Fruit fly (Drosophila melanogaster) whole organism, embryonic: ENCODE results near the gene Eig71Eg.
A peak's percentile ranks its signal among the peaks of the same experiment; 100 is the strongest.

Experiments
- ATbp ChIP-seq: fragments of 200-800 bp; sonication (Bioruptor generic); optimal IDR thresholded peaks from 2 replicates; lab custom pipeline; 2017; ENCODE audit warnings: missing biosample characterization, mild to moderate bottlenecking, missing genetic modification characterization, missing genetic modification reagents
- CG10147 ChIP-seq: fragments of 200-800 bp; sonication (Bioruptor generic); optimal IDR thresholded peaks from 2 replicates; lab custom pipeline; 2019; ENCODE audit warnings: missing biosample characterization, mild to moderate bottlenecking, missing genetic modification characterization, moderate library complexity
- CG10209 ChIP-seq: fragments of 200-800 bp; sonication (Bioruptor generic); optimal IDR thresholded peaks from 3 replicates; lab custom pipeline; 2017; ENCODE audit warnings: missing biosample characterization, mild to moderate bottlenecking, missing genetic modification characterization, missing genetic modification reagents
- CG10431 ChIP-seq: fragments of 200-800 bp; sonication (Bioruptor generic); optimal IDR thresholded peaks from 3 replicates; lab custom pipeline; 2018; ENCODE audit warnings: missing biosample characterization, mild to moderate bottlenecking, missing genetic modification characterization
- CG10543 ChIP-seq: fragments of 200-800 bp; sonication (Bioruptor generic); optimal IDR thresholded peaks from 3 replicates; lab custom pipeline; 2017; ENCODE audit warnings: missing biosample characterization, mild to moderate bottlenecking, missing genetic modification characterization, moderate library complexity
- CG11398 ChIP-seq: fragments of 200-800 bp; sonication (Bioruptor generic); optimal IDR thresholded peaks from 2 replicates; lab custom pipeline; 2016; ENCODE audit warnings: missing biosample characterization, missing genetic modification characterization
- CG13624 ChIP-seq: fragments of 200-800 bp; sonication (Bioruptor generic); optimal IDR thresholded peaks from 2 replicates; lab custom pipeline; 2016; ENCODE audit warnings: missing biosample characterization, missing genetic modification characterization
- CG14965 ChIP-seq: fragments of 200-800 bp; sonication (Bioruptor generic); optimal IDR thresholded peaks from 2 replicates; lab custom pipeline; 2016; ENCODE audit warnings: missing biosample characterization, missing genetic modification characterization, borderline replicate concordance
- CG15011 ChIP-seq: fragments of 200-800 bp; sonication (Bioruptor generic); optimal IDR thresholded peaks from 3 replicates; lab custom pipeline; 2018; ENCODE audit warnings: missing biosample characterization, mild to moderate bottlenecking, missing genetic modification characterization
- CG1603 ChIP-seq: fragments of 200-800 bp; sonication (Bioruptor generic); optimal IDR thresholded peaks from 2 replicates; lab custom pipeline; 2019; ENCODE audit warnings: missing biosample characterization, mild to moderate bottlenecking, missing genetic modification characterization, moderate library complexity
- CG17186 ChIP-seq: fragments of 200-800 bp; sonication (Bioruptor generic); optimal IDR thresholded peaks from 3 replicates; lab custom pipeline; 2017; ENCODE audit warnings: missing biosample characterization, missing genetic modification reagents, missing genetic modification characterization
- CG18619 ChIP-seq: fragments of 200-800 bp; sonication (Bioruptor generic); optimal IDR thresholded peaks from 3 replicates; lab custom pipeline; 2017; ENCODE audit warnings: missing biosample characterization, mild to moderate bottlenecking, missing genetic modification characterization
- CG42726 ChIP-seq: fragments of 200-800 bp; sonication (Bioruptor generic); IDR thresholded peaks from 2 replicates; pipeline ENCODE4 v1.3.6; 2022; ENCODE audit warnings: missing biosample characterization, missing genetic modification characterization; ENCODE audit not compliant: partially characterized antibody
- CG6791 ChIP-seq: fragments of 200-800 bp; sonication (Bioruptor generic); IDR thresholded peaks from 3 replicates; pipeline ENCODE4 v1.3.6; 2022; ENCODE audit warnings: missing biosample characterization, missing genetic modification characterization; ENCODE audit not compliant: partially characterized antibody
- CG6854 ChIP-seq: fragments of 200-800 bp; sonication (Bioruptor generic); optimal IDR thresholded peaks from 3 replicates; lab custom pipeline; 2017; ENCODE audit warnings: missing biosample characterization, mild to moderate bottlenecking, missing genetic modification characterization
- CG7963 ChIP-seq: fragments of 200-800 bp; sonication (Bioruptor generic); IDR thresholded peaks from 3 replicates; pipeline ENCODE4 v1.3.6; 2022; ENCODE audit warnings: missing biosample characterization, missing genetic modification characterization; ENCODE audit not compliant: partially characterized antibody
- Chrac-16 ChIP-seq: fragments of 200-800 bp; sonication (Bioruptor generic); optimal IDR thresholded peaks from 3 replicates; lab custom pipeline; 2016; ENCODE audit warnings: missing biosample characterization, missing genetic modification characterization
- CrebB ChIP-seq: fragments of 200-800 bp; sonication (Bioruptor generic); optimal IDR thresholded peaks from 3 replicates; lab custom pipeline; 2018; ENCODE audit warnings: missing biosample characterization, mild to moderate bottlenecking, missing genetic modification characterization
- Deaf1 ChIP-seq: fragments of 200-800 bp; optimal IDR thresholded peaks from 3 replicates; lab custom pipeline; 2019; ENCODE audit warnings: missing biosample characterization, mild to moderate bottlenecking, missing genetic modification characterization, moderate library complexity
- Dp ChIP-seq: fragments of 200-800 bp; sonication (Bioruptor generic); optimal IDR thresholded peaks from 2 replicates; lab custom pipeline; 2018; ENCODE audit warnings: missing biosample characterization, mild to moderate bottlenecking, missing genetic modification characterization, moderate library complexity
- Fer1 ChIP-seq: fragments of 200-800 bp; sonication (Bioruptor generic); optimal IDR thresholded peaks from 2 replicates; lab custom pipeline; 2017; ENCODE audit warnings: missing biosample characterization, mild to moderate bottlenecking, missing genetic modification characterization
- GATAe ChIP-seq: fragments of 200-800 bp; sonication (Bioruptor generic); conservative IDR thresholded peaks from 2 replicates; pipeline ENCODE4 v1.3.6; 2022; ENCODE audit warnings: missing biosample characterization, missing genetic modification characterization
- Gsc ChIP-seq: fragments of 200-800 bp; sonication (Bioruptor generic); IDR thresholded peaks from 2 replicates; pipeline ENCODE4 v1.3.6; 2022; ENCODE audit warnings: missing biosample characterization, missing genetic modification characterization
- HLH4C ChIP-seq: fragments of 200-800 bp; sonication (Bioruptor generic); IDR thresholded peaks from 3 replicates; pipeline ENCODE4 v1.3.6; 2022; ENCODE audit warnings: missing biosample characterization, missing genetic modification characterization; ENCODE audit not compliant: partially characterized antibody
- Kr ChIP-seq: fragments of 200-800 bp; sonication (Bioruptor generic); optimal IDR thresholded peaks from 2 replicates; lab custom pipeline; 2017; ENCODE audit warnings: missing biosample characterization, mild to moderate bottlenecking, missing genetic modification characterization
- Nf-YB ChIP-seq: fragments of 200-800 bp; sonication (Bioruptor generic); optimal IDR thresholded peaks from 3 replicates; lab custom pipeline; 2019; ENCODE audit warnings: missing biosample characterization, mild to moderate bottlenecking, missing genetic modification characterization, moderate library complexity
- Sox102F ChIP-seq: fragments of 200-800 bp; sonication (Bioruptor generic); optimal IDR thresholded peaks from 2 replicates; lab custom pipeline; 2018; ENCODE audit warnings: missing biosample characterization, mild to moderate bottlenecking, missing genetic modification characterization, moderate library complexity
- Vsx1 ChIP-seq: fragments of 200-800 bp; sonication (Bioruptor generic); optimal IDR thresholded peaks from 2 replicates; lab custom pipeline; 2017; ENCODE audit warnings: missing biosample characterization, mild to moderate bottlenecking, missing genetic modification characterization, missing genetic modification reagents
- ab ChIP-seq: fragments of 200-800 bp; sonication (Bioruptor generic); optimal IDR thresholded peaks from 2 replicates; lab custom pipeline; 2016; ENCODE audit warnings: missing biosample characterization, missing genetic modification characterization
- ato ChIP-seq: fragments of 200-800 bp; sonication (Bioruptor generic); IDR thresholded peaks from 2 replicates; pipeline ENCODE4 v1.3.6; 2022; ENCODE audit warnings: missing biosample characterization, missing genetic modification characterization; ENCODE audit not compliant: partially characterized antibody
- bbx ChIP-seq: fragments of 200-800 bp; sonication (Bioruptor generic); IDR thresholded peaks from 2 replicates; pipeline ENCODE4 v1.3.6; 2022; ENCODE audit warnings: missing biosample characterization, missing genetic modification characterization; ENCODE audit not compliant: partially characterized antibody
- chinmo ChIP-seq: fragments of 200-800 bp; sonication (Bioruptor generic); IDR thresholded peaks from 4 replicates; pipeline ENCODE4 v1.3.6; 2022; ENCODE audit warnings: missing biosample characterization, missing genetic modification characterization; ENCODE audit not compliant: partially characterized antibody
- ci ChIP-seq: fragments of 200-800 bp; sonication (Bioruptor generic); IDR thresholded peaks from 3 replicates; pipeline ENCODE4 v1.3.6; 2022; ENCODE audit warnings: missing biosample characterization, missing genetic modification characterization
- en ChIP-seq: fragments of 200-800 bp; sonication (Bioruptor generic); optimal IDR thresholded peaks from 2 replicates; lab custom pipeline; 2016; ENCODE audit warnings: missing biosample characterization, missing genetic modification characterization
- esg ChIP-seq: fragments of 200-800 bp; sonication (Bioruptor generic); conservative IDR thresholded peaks from 2 replicates; pipeline ENCODE4 v1.3.6; 2022; ENCODE audit warnings: missing biosample characterization, missing genetic modification characterization
- mld ChIP-seq: fragments of 200-800 bp; sonication (Bioruptor generic); IDR thresholded peaks from 3 replicates; pipeline ENCODE4 v1.3.6; 2022; ENCODE audit warnings: missing biosample characterization, missing genetic modification characterization; ENCODE audit not compliant: partially characterized antibody
- nerfin-1 ChIP-seq: fragments of 200-800 bp; sonication (Bioruptor generic); optimal IDR thresholded peaks from 3 replicates; lab custom pipeline; 2019; ENCODE audit warnings: missing biosample characterization, mild to moderate bottlenecking, missing genetic modification characterization, moderate library complexity
- nerfin-2 ChIP-seq: fragments of 200-800 bp; sonication (Bioruptor generic); IDR thresholded peaks from 2 replicates; pipeline ENCODE4 v1.3.6; 2022; ENCODE audit warnings: missing biosample characterization, missing genetic modification characterization; ENCODE audit not compliant: partially characterized antibody
- nmo ChIP-seq: fragments of 200-800 bp; sonication (Bioruptor generic); optimal IDR thresholded peaks from 2 replicates; lab custom pipeline; 2018; ENCODE audit warnings: missing biosample characterization, mild to moderate bottlenecking, missing genetic modification characterization, moderate library complexity
- phol ChIP-seq: fragments of 200-800 bp; sonication (Bioruptor generic); optimal IDR thresholded peaks from 3 replicates; lab custom pipeline; 2018; ENCODE audit warnings: missing biosample characterization, mild to moderate bottlenecking, missing genetic modification characterization, moderate library complexity
- ro ChIP-seq: fragments of 200-800 bp; sonication (Bioruptor generic); IDR thresholded peaks from 2 replicates; pipeline ENCODE4 v1.3.6; 2022; ENCODE audit warnings: missing biosample characterization, missing genetic modification characterization
- sd ChIP-seq: fragments of 200-800 bp; sonication (Bioruptor generic); optimal IDR thresholded peaks from 3 replicates; lab custom pipeline; 2018; ENCODE audit warnings: missing biosample characterization, mild to moderate bottlenecking, missing genetic modification characterization, moderate library complexity
- shn ChIP-seq: fragments of 200-800 bp; sonication (Bioruptor generic); optimal IDR thresholded peaks from 3 replicates; lab custom pipeline; 2016; ENCODE audit warnings: missing biosample characterization, missing genetic modification characterization
- sr ChIP-seq: fragments of 200-800 bp; sonication (Bioruptor generic); IDR thresholded peaks from 3 replicates; pipeline ENCODE4 v1.3.6; 2022; ENCODE audit warnings: missing biosample characterization, missing genetic modification characterization
- tap ChIP-seq: fragments of 200-800 bp; optimal IDR thresholded peaks from 3 replicates; lab custom pipeline; 2019; ENCODE audit warnings: missing biosample characterization, mild to moderate bottlenecking, missing genetic modification characterization, moderate library complexity
- ttk ChIP-seq: fragments of 200-800 bp; sonication (Bioruptor generic); IDR thresholded peaks from 2 replicates; pipeline ENCODE4 v2.1.2; 2022; ENCODE audit warnings: missing biosample characterization, missing genetic modification characterization
- vnd ChIP-seq: fragments of 200-800 bp; sonication (Bioruptor generic); IDR thresholded peaks from 3 replicates; pipeline ENCODE4 v1.3.6; 2022; ENCODE audit warnings: missing biosample characterization, missing genetic modification characterization; ENCODE audit not compliant: partially characterized antibody
- zfh2 ChIP-seq: fragments of 200-800 bp; sonication (Bioruptor generic); optimal IDR thresholded peaks from 2 replicates; lab custom pipeline; 2016; ENCODE audit warnings: missing biosample characterization, missing genetic modification characterization

Gene Eig71Eg

dm6 chr3L:15677662-15678061 lies 20.2 kb downstream of the Eig71Eg start (continued):
- no peak for TF ChIP-seq Dp (GFP tag; lab: Kevin White, UChicago)
- TF ChIP-seq Fer1 (GFP tag; lab: Kevin White, UChicago) = no peak
- no peak for TF ChIP-seq CG10147 (GFP tag; lab: Kevin White, UChicago)
- no peak for TF ChIP-seq en (GFP tag; lab: Kevin White, UChicago)
- TF ChIP-seq Deaf1 (tag; lab: Kevin White, UChicago) = no peak
- no peak for TF ChIP-seq CG10543 (GFP tag; lab: Kevin White, UChicago)
- no peak for TF ChIP-seq sr (GFP tag; lab: Robert Waterston, UW)
- TF ChIP-seq Gsc = no peak
- TF ChIP-seq Vsx1 (GFP tag; lab: Kevin White, UChicago) = no peak
- TF ChIP-seq CG11398 (GFP tag; lab: Kevin White, UChicago) = no peak
- TF ChIP-seq CG1603 (tag; lab: Kevin White, UChicago) = peak; percentile 22
- no peak for TF ChIP-seq Chrac-16 (GFP tag; lab: Kevin White, UChicago)
- no peak for TF ChIP-seq CG6854 (GFP tag; lab: Kevin White, UChicago)
- TF ChIP-seq Nf-YB (GFP tag; lab: Kevin White, UChicago) = no peak

dm6 chr3L:15678284-15678683 lies 20.9 kb downstream of the Eig71Eg start:
- TF ChIP-seq GATAe (GFP tag; lab: Robert Waterston, UW) (no peak), CG10431 (GFP tag; lab: Kevin White, UChicago) (peak; percentile 86), vnd (GFP tag; lab: Robert Waterston, UW) (0 out of 3 replicates have a peak, but pooled peaks have one; percentile 27), Sox102F (GFP tag; lab: Kevin White, UChicago) (no peak), CG6791 (GFP tag; lab: Robert Waterston, UW) (peak; percentile 88), sd (tag; lab: Kevin White, UChicago) (peak; percentile 86), ro (GFP tag; lab: Robert Waterston, UW) (no peak), nerfin-1 (peak; percentile 100), CG42726 (GFP tag; lab: Robert Waterston, UW) (peak; percentile 78; the same call in 1 of the 2 replicates), ato (GFP tag; lab: Robert Waterston, UW) (peak; percentile 45; the same call in 1 of the 2 replicates), CG7963 (peak; percentile 69; the same call in 2 of the 3 replicates), ci (GFP tag; lab: Robert Waterston, UW) (no peak), shn (no peak), CrebB (no peak), nmo (GFP tag; lab: Kevin White, UChicago) (peak; percentile 36), bbx (peak; percentile 92), nerfin-2 (GFP tag; lab: Robert Waterston, UW) (peak; percentile 46; the same call in 1 of the 2 replicates), ATbp (GFP tag; lab: Kevin White, UChicago) (no peak), esg (GFP tag; lab: Robert Waterston, UW) (no peak), HLH4C (GFP tag; lab: Robert Waterston, UW) (0 out of 3 replicates have a peak, but pooled peaks have one; percentile 45), zfh2 (GFP tag; lab: Kevin White, UChicago) (no peak), mld (GFP tag; lab: Robert Waterston, UW) (peak; percentile 79; the same call in 2 of the 3 replicates), CG13624 (GFP tag; lab: Kevin White, UChicago) (no peak), CG18619 (GFP tag; lab: Kevin White, UChicago) (no peak), ttk (no peak), ab (GFP tag; lab: Kevin White, UChicago) (no peak), CG10209 (GFP tag; lab: Kevin White, UChicago) (no peak), CG17186 (no peak), CG15011 (GFP tag; lab: Kevin White, UChicago) (no peak), Kr (GFP tag; lab: Kevin White, UChicago) (peak; percentile 53), phol (tag; lab: Kevin White, UChicago) (no peak), chinmo (GFP tag; lab: Robert Waterston, UW) (0 out of 4 replicates have a peak, but pooled peaks have one; percentile 17), CG14965 (GFP tag; lab: Kevin White, UChicago) (no peak), tap (tag; lab: Kevin White, UChicago) (peak; percentile 11)
